Comparison of ENCODE assay signal across 1 fruit fly cellular context in the genomic region with DNA sequence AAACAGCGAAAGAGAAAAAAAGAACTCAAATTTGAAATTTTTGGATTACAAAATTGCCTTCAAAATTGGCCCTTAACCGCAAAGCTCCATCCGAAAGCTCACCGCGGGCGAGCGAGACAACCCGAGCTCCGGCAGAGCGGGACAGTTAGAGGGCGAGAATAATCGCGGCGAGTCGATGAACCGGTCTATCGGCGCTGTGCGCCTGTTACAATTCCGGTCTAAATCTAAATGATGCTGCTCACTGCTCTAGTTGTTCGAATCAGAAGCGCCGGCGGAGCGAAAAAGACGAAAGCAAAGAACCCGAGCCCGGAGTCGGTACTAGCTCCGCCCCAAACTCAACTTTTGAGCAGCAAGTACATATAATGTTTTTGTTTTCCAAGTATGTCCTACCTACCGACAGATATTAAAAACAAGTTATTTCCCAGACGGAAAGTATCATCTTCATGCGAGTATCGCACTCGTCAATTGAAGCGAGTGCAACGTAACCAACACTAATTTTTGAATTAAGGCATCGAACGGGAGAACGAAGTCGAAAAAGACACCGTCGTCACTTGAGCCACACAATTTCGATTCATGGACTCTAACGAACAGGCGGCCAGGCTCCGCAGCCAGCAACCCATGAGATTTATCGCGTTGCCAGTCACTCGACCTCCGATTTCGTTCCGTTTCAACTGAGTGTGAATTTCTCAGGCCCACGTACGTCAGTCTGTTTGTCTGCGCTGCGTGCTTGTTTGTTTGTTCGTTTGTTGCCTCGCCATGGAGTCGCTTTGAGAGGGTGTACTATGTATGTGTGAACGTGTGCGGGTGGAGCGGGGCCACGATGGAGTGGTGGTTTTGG.
TF ChIP-seq lines count a peak whose summit lies in the region.

No protein-coding gene starts in this region.

TF ChIP-seq in whole organism, embryonic, 481 proteins besides CTCF, POLR2A, EP300 and RAD21 (continued from another document):
- no peak for TF ChIP-seq CG12219 (GFP tag; optimal IDR thresholded peaks at IDR 0.05; lab: Kevin White, UChicago)
- no peak for TF ChIP-seq ranshi (GFP tag; IDR thresholded peaks at IDR 0.05; lab: Robert Waterston, UW)
- no peak for TF ChIP-seq CG8478 (optimal IDR thresholded peaks at IDR 0.05; lab: Kevin White, UChicago)
- no peak for TF ChIP-seq CG13775 (GFP tag; optimal IDR thresholded peaks at IDR 0.05; lab: Kevin White, UChicago)
- TF ChIP-seq sd (tag; optimal IDR thresholded peaks at IDR 0.05; lab: Kevin White, UChicago), result peak; percentile 54
- TF ChIP-seq CG15601 (tag; optimal IDR thresholded peaks at IDR 0.05; lab: Kevin White, UChicago), result peak; percentile 34
- TF ChIP-seq CG17568 (GFP tag; optimal IDR thresholded peaks at IDR 0.05; lab: Kevin White, UChicago), result peak; percentile 14
- no peak for TF ChIP-seq CG1233 (GFP tag; optimal IDR thresholded peaks at IDR 0.05; lab: Kevin White, UChicago)
- peak; percentile 48 for TF ChIP-seq sug (tag; optimal IDR thresholded peaks at IDR 0.05; lab: Kevin White, UChicago)
- peak; percentile 18 for TF ChIP-seq ERR (GFP tag; optimal IDR thresholded peaks at IDR 0.05; lab: Kevin White, UChicago)
- TF ChIP-seq CG8765 (GFP tag; IDR thresholded peaks at IDR 0.05; lab: Robert Waterston, UW), result no peak
- no peak for TF ChIP-seq schlank (tag; optimal IDR thresholded peaks at IDR 0.05; lab: Kevin White, UChicago)
- peak; percentile 28 for TF ChIP-seq CG1603 (tag; optimal IDR thresholded peaks at IDR 0.05; lab: Kevin White, UChicago)
- TF ChIP-seq wek (GFP tag; optimal IDR thresholded peaks at IDR 0.05; lab: Kevin White, UChicago), result peak; percentile 35
- no peak for TF ChIP-seq CG9932 (GFP tag; IDR thresholded peaks at IDR 0.05; lab: Robert Waterston, UW)
- TF ChIP-seq Fer1 (GFP tag; optimal IDR thresholded peaks at IDR 0.05; lab: Kevin White, UChicago), result peak; percentile 48
- peak; percentile 40 for TF ChIP-seq sqz (GFP tag; optimal IDR thresholded peaks at IDR 0.05; lab: Kevin White, UChicago)
- TF ChIP-seq chinmo (GFP tag; IDR thresholded peaks at IDR 0.05; lab: Robert Waterston, UW; ENCODE audit: partially characterized antibody), result no peak
- no peak for TF ChIP-seq CG5245 (GFP tag; optimal IDR thresholded peaks at IDR 0.05; lab: Kevin White, UChicago)
- no peak for TF ChIP-seq Scr (GFP tag; IDR thresholded peaks at IDR 0.05; lab: Robert Waterston, UW; ENCODE audit: partially characterized antibody)
- no peak for TF ChIP-seq sr (GFP tag; IDR thresholded peaks at IDR 0.05; lab: Robert Waterston, UW)
- peak; percentile 38 for TF ChIP-seq dmrt99B (tag; optimal IDR thresholded peaks at IDR 0.05; lab: Kevin White, UChicago)
- peak in 1 of 3 experiments; percentile 27 for TF ChIP-seq Stat92E (GFP tag; optimal IDR thresholded peaks at IDR 0.05; lab: Kevin White, UChicago)
- peak; percentile 99 for TF ChIP-seq abd-A (tag; optimal IDR thresholded peaks at IDR 0.05; lab: Kevin White, UChicago)
- peak; percentile 91 for TF ChIP-seq Kr (GFP tag; optimal IDR thresholded peaks at IDR 0.05; lab: Kevin White, UChicago)
- TF ChIP-seq Blimp-1 (GFP tag; optimal IDR thresholded peaks at IDR 0.05; lab: Kevin White, UChicago), result no peak
- TF ChIP-seq dm (GFP tag; optimal IDR thresholded peaks at IDR 0.05; lab: Kevin White, UChicago), result peak; percentile 5
- TF ChIP-seq Hr78 (GFP tag; optimal IDR thresholded peaks at IDR 0.05; lab: Kevin White, UChicago), result peak in 1 of 2 experiments; percentile 85
- no peak for TF ChIP-seq mam (GFP tag; optimal IDR thresholded peaks at IDR 0.05; lab: Kevin White, UChicago)
- peak; percentile 79 for TF ChIP-seq CG34376 (GFP tag; optimal IDR thresholded peaks at IDR 0.05; lab: Kevin White, UChicago)
- no peak for TF ChIP-seq Adf1 (GFP tag; IDR thresholded peaks at IDR 0.05; lab: Robert Waterston, UW)
- TF ChIP-seq pfk (GFP tag; optimal IDR thresholded peaks at IDR 0.05; lab: Kevin White, UChicago), result peak; percentile 93
- TF ChIP-seq CG7745 (tag; optimal IDR thresholded peaks at IDR 0.05; lab: Kevin White, UChicago), result peak; percentile 87
- TF ChIP-seq sens (GFP tag; lab: Kevin White, UChicago), result peak; percentile 76
- TF ChIP-seq cg (GFP tag; optimal IDR thresholded peaks at IDR 0.05; lab: Kevin White, UChicago), result peak; percentile 61
- no peak for TF ChIP-seq Myb (GFP tag; optimal IDR thresholded peaks at IDR 0.05; lab: Kevin White, UChicago)
- no peak for TF ChIP-seq Mrtf (GFP tag; IDR thresholded peaks at IDR 0.05; lab: Robert Waterston, UW)
- peak in 1 of 2 experiments; percentile 8 for TF ChIP-seq Pdp1 (GFP tag; optimal IDR thresholded peaks at IDR 0.05; lab: Kevin White, UChicago)
- peak; percentile 10 for TF ChIP-seq gro (GFP tag; optimal IDR thresholded peaks at IDR 0.05; lab: Kevin White, UChicago)
- no peak for TF ChIP-seq gem (tag; optimal IDR thresholded peaks at IDR 0.05; lab: Kevin White, UChicago)
- TF ChIP-seq Hand (GFP tag; optimal IDR thresholded peaks at IDR 0.05; lab: Kevin White, UChicago), result peak; percentile 52
- TF ChIP-seq ftz-f1 (GFP tag; optimal IDR thresholded peaks at IDR 0.05; lab: Kevin White, UChicago), result peak; percentile 95
- TF ChIP-seq CG7987 (GFP tag; optimal IDR thresholded peaks at IDR 0.05; lab: Kevin White, UChicago), result peak; percentile 27
- TF ChIP-seq CG13296 (GFP tag; optimal IDR thresholded peaks at IDR 0.05; lab: Kevin White, UChicago), result peak; percentile 69
- TF ChIP-seq Oaz (GFP tag; IDR thresholded peaks at IDR 0.05; lab: Robert Waterston, UW), result no peak
- no peak for TF ChIP-seq cad (GFP tag; optimal IDR thresholded peaks at IDR 0.05; lab: Kevin White, UChicago)
- TF ChIP-seq CG4617 (GFP tag; optimal IDR thresholded peaks at IDR 0.05; lab: Kevin White, UChicago; ENCODE audit: borderline replicate concordance), result no peak
- TF ChIP-seq NfI (GFP tag; optimal IDR thresholded peaks at IDR 0.05; lab: Kevin White, UChicago), result peak; percentile 23
- TF ChIP-seq ato (GFP tag; IDR thresholded peaks at IDR 0.05; lab: Robert Waterston, UW; ENCODE audit: partially characterized antibody), result no peak
- TF ChIP-seq NFAT (GFP tag; IDR thresholded peaks at IDR 0.05; lab: Robert Waterston, UW), result no peak
- TF ChIP-seq lab (GFP tag; optimal IDR thresholded peaks at IDR 0.05; lab: Kevin White, UChicago), result peak; percentile 60
- TF ChIP-seq kni (GFP tag; optimal IDR thresholded peaks at IDR 0.05; lab: Kevin White, UChicago), result peak; percentile 100
- peak in 1 of 2 experiments; percentile 48 for TF ChIP-seq bsh (GFP tag; optimal IDR thresholded peaks at IDR 0.05; lab: Kevin White, UChicago)
- peak; percentile 100 for TF ChIP-seq pros (GFP tag; optimal IDR thresholded peaks at IDR 0.05; lab: Kevin White, UChicago)
- TF ChIP-seq tio (GFP tag; optimal IDR thresholded peaks at IDR 0.05; lab: Kevin White, UChicago), result no peak
- TF ChIP-seq psq (GFP tag; optimal IDR thresholded peaks at IDR 0.05; lab: Kevin White, UChicago), result peak; percentile 8
- TF ChIP-seq fru (optimal IDR thresholded peaks at IDR 0.05; lab: Kevin White, UChicago), result no peak
- peak; percentile 3 for TF ChIP-seq HHEX (GFP tag; optimal IDR thresholded peaks at IDR 0.05; lab: Kevin White, UChicago)
- no peak for TF ChIP-seq zf30C (GFP tag; optimal IDR thresholded peaks at IDR 0.05; lab: Kevin White, UChicago)
- no peak for TF ChIP-seq CG8290 (GFP tag; optimal IDR thresholded peaks at IDR 0.05; lab: Kevin White, UChicago)
- peak in 1 of 2 experiments; percentile 76 for TF ChIP-seq CG8290 (tag; optimal IDR thresholded peaks at IDR 0.05; lab: Kevin White, UChicago)
- TF ChIP-seq CG3407 (GFP tag; optimal IDR thresholded peaks at IDR 0.05; lab: Kevin White, UChicago), result peak; percentile 15
- no peak for TF ChIP-seq ATbp (GFP tag; optimal IDR thresholded peaks at IDR 0.05; lab: Kevin White, UChicago)
- TF ChIP-seq nom (GFP tag; optimal IDR thresholded peaks at IDR 0.05; lab: Kevin White, UChicago), result peak; percentile 45
- TF ChIP-seq CG9797 (GFP tag; optimal IDR thresholded peaks at IDR 0.05; lab: Kevin White, UChicago), result peak; percentile 46
- TF ChIP-seq cwo (GFP tag; optimal IDR thresholded peaks at IDR 0.05; lab: Kevin White, UChicago), result peak; percentile 24
- no peak for TF ChIP-seq stc (GFP tag; IDR thresholded peaks at IDR 0.05; lab: Robert Waterston, UW)
- TF ChIP-seq bigmax (GFP tag; optimal IDR thresholded peaks at IDR 0.05; lab: Kevin White, UChicago), result peak; percentile 42
- TF ChIP-seq dmrt11E (tag; optimal IDR thresholded peaks at IDR 0.05; lab: Kevin White, UChicago), result peak; percentile 8
- peak; percentile 65 for TF ChIP-seq oc (tag; optimal IDR thresholded peaks at IDR 0.05; lab: Kevin White, UChicago)
- TF ChIP-seq pzg (GFP tag; optimal IDR thresholded peaks at IDR 0.05; lab: Kevin White, UChicago), result peak; percentile 61
- TF ChIP-seq mirr (GFP tag; optimal IDR thresholded peaks at IDR 0.05; lab: Kevin White, UChicago), result peak; percentile 34
- no peak for TF ChIP-seq CG2678 (tag; optimal IDR thresholded peaks at IDR 0.05; lab: Kevin White, UChicago)
- no peak for TF ChIP-seq croc (GFP tag; conservative IDR thresholded peaks at IDR 0.05; lab: Robert Waterston, UW)
- TF ChIP-seq pum (GFP tag; optimal IDR thresholded peaks at IDR 0.05; lab: Kevin White, UChicago), result no peak
- peak; percentile 61 for TF ChIP-seq Sry-δ (GFP tag; optimal IDR thresholded peaks at IDR 0.05; lab: Kevin White, UChicago)
- TF ChIP-seq gsb-n (tag; optimal IDR thresholded peaks at IDR 0.05; lab: Kevin White, UChicago), result peak; percentile 74
- TF ChIP-seq CG12071 (GFP tag; optimal IDR thresholded peaks at IDR 0.05; lab: Kevin White, UChicago), result no peak
- TF ChIP-seq CG17612 (GFP tag; IDR thresholded peaks at IDR 0.05; lab: Robert Waterston, UW), result no peak
- no peak for TF ChIP-seq repo (GFP tag; optimal IDR thresholded peaks at IDR 0.05; lab: Kevin White, UChicago)
- peak; percentile 80 for TF ChIP-seq HLHmδ (GFP tag; optimal IDR thresholded peaks at IDR 0.05; lab: Kevin White, UChicago)
- TF ChIP-seq Taf1 (GFP tag; IDR thresholded peaks at IDR 0.05; lab: Robert Waterston, UW), result no peak
- peak; percentile 21 for TF ChIP-seq CG6813 (GFP tag; optimal IDR thresholded peaks at IDR 0.05; lab: Kevin White, UChicago)
- TF ChIP-seq Nf-YC (tag; optimal IDR thresholded peaks at IDR 0.05; lab: Kevin White, UChicago), result peak; percentile 71
- no peak for TF ChIP-seq luna (GFP tag; optimal IDR thresholded peaks at IDR 0.05; lab: Kevin White, UChicago)
- no peak for TF ChIP-seq B-H1 (GFP tag; IDR thresholded peaks at IDR 0.05; lab: Robert Waterston, UW)
- TF ChIP-seq Eip74EF (GFP tag; optimal IDR thresholded peaks at IDR 0.05; lab: Kevin White, UChicago), result peak in 1 of 2 experiments; percentile 10
- TF ChIP-seq Six4 (GFP tag; optimal IDR thresholded peaks at IDR 0.05; lab: Kevin White, UChicago), result peak; percentile 4
- peak; percentile 97 for TF ChIP-seq CG6254 (GFP tag; optimal IDR thresholded peaks at IDR 0.05; lab: Kevin White, UChicago)
- no peak for TF ChIP-seq fd96Cb (tag; optimal IDR thresholded peaks at IDR 0.05; lab: Kevin White, UChicago)
- peak; percentile 23 for TF ChIP-seq D19A (tag; optimal IDR thresholded peaks at IDR 0.05; lab: Kevin White, UChicago)
- TF ChIP-seq Oli (tag; optimal IDR thresholded peaks at IDR 0.05; lab: Kevin White, UChicago), result no peak
- TF ChIP-seq HLH3B (GFP tag; IDR thresholded peaks at IDR 0.05; lab: Robert Waterston, UW), result no peak
- no peak for TF ChIP-seq CG1792 (GFP tag; optimal IDR thresholded peaks at IDR 0.05; lab: Kevin White, UChicago)
- no peak for TF ChIP-seq seq (GFP tag; IDR thresholded peaks at IDR 0.05; lab: Robert Waterston, UW)
- no peak for TF ChIP-seq CG7786 (GFP tag; optimal IDR thresholded peaks at IDR 0.05; lab: Kevin White, UChicago)
- no peak for TF ChIP-seq CG8944 (GFP tag; optimal IDR thresholded peaks at IDR 0.05; lab: Kevin White, UChicago)
- TF ChIP-seq amos (GFP tag; IDR thresholded peaks at IDR 0.05; lab: Robert Waterston, UW; ENCODE audit: partially characterized antibody), result no peak
- TF ChIP-seq CG12155 (GFP tag; optimal IDR thresholded peaks at IDR 0.05; lab: Kevin White, UChicago), result peak; percentile 81
- no peak for TF ChIP-seq Hsf (GFP tag; optimal IDR thresholded peaks at IDR 0.05; lab: Kevin White, UChicago)
- TF ChIP-seq Dp (GFP tag; optimal IDR thresholded peaks at IDR 0.05; lab: Kevin White, UChicago), result peak; percentile 96
- TF ChIP-seq nerfin-1 (tag; optimal IDR thresholded peaks at IDR 0.05; lab: Kevin White, UChicago), result peak; percentile 9
- TF ChIP-seq MTF-1 (GFP tag; optimal IDR thresholded peaks at IDR 0.05; lab: Kevin White, UChicago; ENCODE audit: borderline replicate concordance), result no peak
- no peak for TF ChIP-seq btn (GFP tag; optimal IDR thresholded peaks at IDR 0.05; lab: Kevin White, UChicago)
- peak; percentile 99 for TF ChIP-seq Lhr (GFP tag; optimal IDR thresholded peaks at IDR 0.05; lab: Kevin White, UChicago)
- TF ChIP-seq CrebB (tag; optimal IDR thresholded peaks at IDR 0.05; lab: Kevin White, UChicago), result peak; percentile 3
- peak; percentile 36 for TF ChIP-seq Sin3A (optimal IDR thresholded peaks at IDR 0.05; lab: Kevin White, UChicago)
- TF ChIP-seq CG33213 (GFP tag; optimal IDR thresholded peaks at IDR 0.05; lab: Kevin White, UChicago), result peak; percentile 79
- no peak for TF ChIP-seq crc (GFP tag; optimal IDR thresholded peaks at IDR 0.05; lab: Kevin White, UChicago)
- TF ChIP-seq gfzf (GFP tag; optimal IDR thresholded peaks at IDR 0.05; lab: Kevin White, UChicago), result peak; percentile 44
- TF ChIP-seq BEAF-32 (GFP tag; optimal IDR thresholded peaks at IDR 0.05; lab: Kevin White, UChicago), result peak; percentile 70
- peak; percentile 92 for TF ChIP-seq CG15514 (GFP tag; optimal IDR thresholded peaks at IDR 0.05; lab: Kevin White, UChicago)
- TF ChIP-seq CG6654 (GFP tag; optimal IDR thresholded peaks at IDR 0.05; lab: Kevin White, UChicago), result no peak
- peak; percentile 67 for TF ChIP-seq CG5180 (GFP tag; optimal IDR thresholded peaks at IDR 0.05; lab: Kevin White, UChicago)
- TF ChIP-seq Med (GFP tag; lab: Kevin White, UChicago), result peak; percentile 84
- TF ChIP-seq D (optimal IDR thresholded peaks at IDR 0.05; lab: Kevin White, UChicago), result peak; percentile 37
- TF ChIP-seq D (GFP tag; optimal IDR thresholded peaks at IDR 0.05; lab: Kevin White, UChicago), result no peak
- TF ChIP-seq NC2α (GFP tag; optimal IDR thresholded peaks at IDR 0.05; lab: Kevin White, UChicago), result no peak
- TF ChIP-seq stwl (tag; optimal IDR thresholded peaks at IDR 0.05; lab: Kevin White, UChicago), result peak; percentile 19
